Fruit fly (Drosophila melanogaster) whole organism, embryonic: ENCODE data around the gene CG17362.
A peak's percentile ranks its signal among the peaks of the same experiment; 100 is the strongest.

Source experiments
- Adf1 ChIP-seq: fragments of 200-800 bp; sonication (Bioruptor generic); IDR thresholded peaks from 2 replicates; pipeline ENCODE4 v1.3.6; 2022; ENCODE audit warnings: missing biosample characterization, missing genetic modification characterization
- CG1024 ChIP-seq: fragments of 200-800 bp; sonication (Bioruptor generic); IDR thresholded peaks from 2 replicates; pipeline ENCODE4 v1.3.6; 2022; ENCODE audit warnings: missing biosample characterization, missing genetic modification characterization
- CG11695 ChIP-seq: fragments of 200-800 bp; sonication (Bioruptor generic); IDR thresholded peaks from 3 replicates; pipeline ENCODE4 v1.3.6; 2022; ENCODE audit warnings: missing biosample characterization, missing genetic modification characterization
- CG11723 ChIP-seq: fragments of 200-800 bp; sonication (Bioruptor generic); optimal IDR thresholded peaks from 2 replicates; lab custom pipeline; 2017; ENCODE audit warnings: missing biosample characterization, mild to moderate bottlenecking, missing genetic modification characterization
- CG12071 ChIP-seq: fragments of 200-800 bp; sonication (Bioruptor generic); optimal IDR thresholded peaks from 3 replicates; lab custom pipeline; 2018; ENCODE audit warnings: missing biosample characterization, mild to moderate bottlenecking, missing genetic modification characterization
- CG1233 ChIP-seq: fragments of 200-800 bp; sonication (Bioruptor generic); optimal IDR thresholded peaks from 4 replicates; lab custom pipeline; 2018; ENCODE audit warnings: missing biosample characterization, mild to moderate bottlenecking, missing genetic modification characterization
- CG12391 ChIP-seq: fragments of 200-800 bp; sonication (Bioruptor generic); optimal IDR thresholded peaks from 3 replicates; lab custom pipeline; 2018; ENCODE audit warnings: missing biosample characterization, mild to moderate bottlenecking, missing genetic modification characterization, moderate library complexity
- CG12942 ChIP-seq: fragments of 200-800 bp; sonication (Bioruptor generic); optimal IDR thresholded peaks from 3 replicates; lab custom pipeline; 2016; ENCODE audit warnings: missing biosample characterization, missing genetic modification characterization
- CG14441 ChIP-seq: fragments of 200-800 bp; sonication (Bioruptor generic); IDR thresholded peaks from 2 replicates; pipeline ENCODE4 v1.3.6; 2022; ENCODE audit warnings: missing biosample characterization, missing genetic modification characterization
- CG14667 ChIP-seq: fragments of 200-800 bp; sonication (Bioruptor generic); IDR thresholded peaks from 2 replicates; pipeline ENCODE4 v1.3.6; 2022; ENCODE audit warnings: missing biosample characterization, missing genetic modification characterization
- CG15479 ChIP-seq: fragments of 200-800 bp; sonication (Bioruptor generic); optimal IDR thresholded peaks from 3 replicates; lab custom pipeline; 2019; ENCODE audit warnings: missing biosample characterization, mild to moderate bottlenecking, missing genetic modification characterization, moderate library complexity
- CG1602 ChIP-seq: fragments of 200-800 bp; sonication (Bioruptor generic); optimal IDR thresholded peaks from 3 replicates; lab custom pipeline; 2016; ENCODE audit warnings: missing biosample characterization, missing genetic modification characterization
- CG1647 ChIP-seq: fragments of 200-800 bp; sonication (Bioruptor generic); optimal IDR thresholded peaks from 3 replicates; lab custom pipeline; 2016; ENCODE audit warnings: missing biosample characterization, missing genetic modification characterization
- CG17829 ChIP-seq: fragments of 200-800 bp; optimal IDR thresholded peaks from 2 replicates; lab custom pipeline; 2019; ENCODE audit warnings: missing biosample characterization, mild to moderate bottlenecking, missing genetic modification characterization, moderate library complexity
- CG2875 ChIP-seq: fragments of 200-800 bp; sonication (Bioruptor generic); optimal IDR thresholded peaks from 2 replicates; lab custom pipeline; 2017; ENCODE audit warnings: missing biosample characterization, mild to moderate bottlenecking, missing genetic modification characterization, missing genetic modification reagents
- CG31388 ChIP-seq: fragments of 200-800 bp; sonication (Bioruptor generic); optimal IDR thresholded peaks from 2 replicates; lab custom pipeline; 2016; ENCODE audit warnings: missing biosample characterization, missing genetic modification characterization
- CG3281 ChIP-seq: fragments of 200-800 bp; sonication (Bioruptor generic); optimal IDR thresholded peaks from 3 replicates; lab custom pipeline; 2017; ENCODE audit warnings: missing biosample characterization, mild to moderate bottlenecking, missing genetic modification characterization
- CG4360 ChIP-seq: fragments of 200-800 bp; sonication (Bioruptor generic); IDR thresholded peaks from 2 replicates; pipeline ENCODE4 v1.3.6; 2022; ENCODE audit warnings: missing biosample characterization, missing genetic modification characterization
- CG4617 ChIP-seq: fragments of 200-800 bp; sonication (Bioruptor generic); optimal IDR thresholded peaks from 3 replicates; lab custom pipeline; 2016; ENCODE audit warnings: missing biosample characterization, missing genetic modification characterization, borderline replicate concordance
- CG4854 ChIP-seq: fragments of 200-800 bp; sonication (Bioruptor generic); optimal IDR thresholded peaks from 2 replicates; lab custom pipeline; 2016; ENCODE audit warnings: missing biosample characterization, missing genetic modification characterization, inconsistent platforms
- CG6689 ChIP-seq: fragments of 200-800 bp; sonication (Bioruptor generic); IDR thresholded peaks from 2 replicates; pipeline ENCODE4 v1.3.6; 2022; ENCODE audit warnings: missing biosample characterization, missing genetic modification characterization
- CG6791 ChIP-seq: fragments of 200-800 bp; sonication (Bioruptor generic); IDR thresholded peaks from 3 replicates; pipeline ENCODE4 v1.3.6; 2022; ENCODE audit warnings: missing biosample characterization, missing genetic modification characterization; ENCODE audit not compliant: partially characterized antibody
- CG8281 ChIP-seq: fragments of 200-800 bp; sonication (Bioruptor generic); optimal IDR thresholded peaks from 2 replicates; lab custom pipeline; 2018; ENCODE audit warnings: missing biosample characterization, mild to moderate bottlenecking, missing genetic modification characterization, moderate library complexity
- CG8290 ChIP-seq, 3 experiments: fragments of 200-800 bp; sonication (Bioruptor generic); optimal IDR thresholded peaks; 2 replicates each; lab custom pipeline; 2016 to 2019; ENCODE audit warnings: missing biosample characterization in 3 of 3, missing genetic modification characterization in 3 of 3, mild to moderate bottlenecking in 2 of 3, moderate library complexity in 1 of 3
- HLH54F ChIP-seq: fragments of 200-800 bp; sonication (Bioruptor generic); optimal IDR thresholded peaks from 3 replicates; lab custom pipeline; 2016; ENCODE audit warnings: missing biosample characterization, missing genetic modification characterization
- Mad ChIP-seq: fragments of 200-800 bp; sonication (Bioruptor generic); optimal IDR thresholded peaks from 2 replicates; lab custom pipeline; 2016; ENCODE audit warnings: missing biosample characterization, missing genetic modification characterization
- Oli ChIP-seq: fragments of 200-800 bp; sonication (Bioruptor generic); optimal IDR thresholded peaks from 2 replicates; lab custom pipeline; 2018; ENCODE audit warnings: missing biosample characterization, mild to moderate bottlenecking, missing genetic modification characterization, moderate library complexity
- Rx ChIP-seq: fragments of 200-800 bp; sonication (Bioruptor generic); IDR thresholded peaks from 2 replicates; pipeline ENCODE4 v1.3.6; 2022; ENCODE audit warnings: missing biosample characterization, missing genetic modification characterization
- Sox100B ChIP-seq: fragments of 200-800 bp; sonication (Bioruptor generic); optimal IDR thresholded peaks from 3 replicates; lab custom pipeline; 2018; ENCODE audit warnings: missing biosample characterization, mild to moderate bottlenecking, missing genetic modification characterization
- Ssrp ChIP-seq: fragments of 200-800 bp; sonication (Bioruptor generic); optimal IDR thresholded peaks from 2 replicates; lab custom pipeline; 2018; ENCODE audit warnings: missing biosample characterization, mild to moderate bottlenecking, missing genetic modification characterization, moderate library complexity
- Stat92E ChIP-seq, 3 experiments: fragments of >200 bp in 2 of 3; fragments of 200-800 bp in 1 of 3; sonication (Bioruptor generic) in 1 of 3; optimal IDR thresholded peaks; 2 replicates each; lab custom pipeline; 2017 to 2019; ENCODE audit warnings: missing biosample characterization in 3 of 3, missing genetic modification characterization in 3 of 3, mild to moderate bottlenecking in 1 of 3, moderate library complexity in 1 of 3
- Taf1 ChIP-seq: fragments of 200-800 bp; sonication (Bioruptor generic); IDR thresholded peaks from 2 replicates; pipeline ENCODE4 v1.3.6; 2022; ENCODE audit warnings: missing biosample characterization, missing genetic modification characterization
- ac ChIP-seq: fragments of 200-800 bp; sonication (Bioruptor generic); optimal IDR thresholded peaks from 3 replicates; lab custom pipeline; 2017; ENCODE audit warnings: missing biosample characterization, mild to moderate bottlenecking, missing genetic modification characterization
- bowl ChIP-seq: fragments of 200-800 bp; sonication (Bioruptor generic); IDR thresholded peaks from 2 replicates; pipeline ENCODE4 v1.3.6; 2022; ENCODE audit warnings: missing biosample characterization, missing genetic modification characterization
- bsh ChIP-seq, 2 experiments: fragments of 200-800 bp; sonication (Bioruptor generic); optimal IDR thresholded peaks; 2 replicates each; lab custom pipeline; 2017 to 2018; ENCODE audit warnings: mild to moderate bottlenecking in 2 of 2, missing biosample characterization in 2 of 2, missing genetic modification characterization in 2 of 2, moderate library complexity in 1 of 2
- cato ChIP-seq: fragments of 200-800 bp; sonication (Bioruptor generic); optimal IDR thresholded peaks from 2 replicates; lab custom pipeline; 2016; ENCODE audit warnings: missing biosample characterization, missing genetic modification characterization, borderline replicate concordance
- corto ChIP-seq: fragments of 200-800 bp; sonication (Bioruptor generic); optimal IDR thresholded peaks from 2 replicates; lab custom pipeline; 2016; ENCODE audit warnings: missing biosample characterization, mild to moderate bottlenecking, missing genetic modification characterization, moderate library complexity
- dmrt11E ChIP-seq: fragments of 200-800 bp; sonication (Bioruptor generic); optimal IDR thresholded peaks from 3 replicates; lab custom pipeline; 2018; ENCODE audit warnings: missing biosample characterization, mild to moderate bottlenecking, missing genetic modification characterization, moderate library complexity
- eyg ChIP-seq: fragments of 200-800 bp; sonication (Bioruptor generic); optimal IDR thresholded peaks from 3 replicates; lab custom pipeline; 2016; ENCODE audit warnings: missing biosample characterization, missing genetic modification characterization
- nerfin-1 ChIP-seq: fragments of 200-800 bp; sonication (Bioruptor generic); optimal IDR thresholded peaks from 3 replicates; lab custom pipeline; 2019; ENCODE audit warnings: missing biosample characterization, mild to moderate bottlenecking, missing genetic modification characterization, moderate library complexity
- onecut ChIP-seq: fragments of 200-800 bp; sonication (Bioruptor generic); IDR thresholded peaks from 2 replicates; pipeline ENCODE4 v1.3.6; 2022; ENCODE audit warnings: missing biosample characterization, missing genetic modification characterization
- org-1 ChIP-seq: fragments of 200-800 bp; sonication (Bioruptor generic); optimal IDR thresholded peaks from 2 replicates; lab custom pipeline; 2017; ENCODE audit warnings: missing biosample characterization, missing genetic modification characterization
- otp ChIP-seq: fragments of 200-800 bp; sonication (Bioruptor generic); IDR thresholded peaks from 3 replicates; pipeline ENCODE4, ENCODE4 v1.3.6; 2022; ENCODE audit warnings: missing biosample characterization, missing genetic modification characterization
- row ChIP-seq: fragments of 200-800 bp; sonication (Bioruptor generic); IDR thresholded peaks from 3 replicates; pipeline ENCODE4 v1.3.6; 2022; ENCODE audit warnings: missing biosample characterization, missing genetic modification characterization
- schlank ChIP-seq: fragments of 200-800 bp; sonication (Bioruptor generic); optimal IDR thresholded peaks from 2 replicates; lab custom pipeline; 2018; ENCODE audit warnings: missing biosample characterization, mild to moderate bottlenecking, missing genetic modification characterization
- scrt ChIP-seq: fragments of 200-800 bp; sonication (Bioruptor generic); optimal IDR thresholded peaks from 2 replicates; lab custom pipeline; 2018; ENCODE audit warnings: missing biosample characterization, mild to moderate bottlenecking, missing genetic modification characterization, moderate library complexity
- tna ChIP-seq: fragments of 200-800 bp; sonication (Bioruptor generic); IDR thresholded peaks from 2 replicates; pipeline ENCODE4 v1.3.6; 2022; ENCODE audit warnings: missing biosample characterization, missing genetic modification characterization; ENCODE audit not compliant: partially characterized antibody
- trem ChIP-seq: fragments of 200-800 bp; optimal IDR thresholded peaks from 3 replicates; lab custom pipeline; 2019; ENCODE audit warnings: missing biosample characterization, mild to moderate bottlenecking, missing genetic modification characterization, moderate library complexity
- ttk ChIP-seq: fragments of 200-800 bp; sonication (Bioruptor generic); IDR thresholded peaks from 2 replicates; pipeline ENCODE4 v2.1.2; 2022; ENCODE audit warnings: missing biosample characterization, missing genetic modification characterization
- vvl ChIP-seq: fragments of 200-800 bp; sonication (Bioruptor generic); IDR thresholded peaks from 2 replicates; pipeline ENCODE4 v1.3.6; 2022; ENCODE audit warnings: missing biosample characterization, missing genetic modification characterization

CG17362 gene

DNA sequence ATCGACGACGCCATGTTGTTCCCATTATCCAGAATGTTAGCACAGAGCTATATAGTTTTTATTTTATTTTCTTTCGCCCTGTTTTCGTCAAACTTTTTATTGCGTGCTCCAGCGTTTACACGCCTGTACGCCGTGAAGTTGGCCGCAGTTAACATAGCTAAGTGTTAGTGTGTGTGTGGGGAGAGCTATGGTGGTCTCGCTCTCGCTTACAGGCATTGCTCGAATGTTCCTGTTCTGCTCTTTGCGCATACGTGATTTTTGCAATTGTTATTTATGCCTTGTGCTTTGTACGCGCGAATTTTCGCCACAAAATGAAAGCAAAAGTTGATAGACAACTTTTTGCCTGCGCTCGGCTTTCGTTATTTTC lies 17.6 kb downstream of the CG17362 start (continued):
- no peak for TF ChIP-seq CG8290 (GFP tag; optimal IDR thresholded peaks at IDR 0.05; lab: Kevin White, UChicago)
- TF ChIP-seq CG8290 (tag; optimal IDR thresholded peaks at IDR 0.05; lab: Kevin White, UChicago), result peak; percentile 62 to 69
- peak; percentile 9 for TF ChIP-seq CG17829 (tag; lab: Kevin White, UChicago)
- peak; percentile 50; the same call in 1 of the 2 replicates for TF ChIP-seq CG14441 (GFP tag; lab: Robert Waterston, UW)
- TF ChIP-seq dmrt11E (tag; lab: Kevin White, UChicago), result no peak
- peak; percentile 37; the same call in 1 of the 2 replicates for TF ChIP-seq vvl (GFP tag; lab: Robert Waterston, UW)
- no peak for TF ChIP-seq tna (GFP tag; lab: Robert Waterston, UW)
- peak; percentile 44; the same call in 1 of the 2 replicates for TF ChIP-seq Adf1 (GFP tag; lab: Robert Waterston, UW)
- TF ChIP-seq otp, result peak; percentile 60; the same call in 1 of the 3 replicates
- TF ChIP-seq CG11723 (GFP tag; lab: Kevin White, UChicago), result no peak
- TF ChIP-seq CG15479, result peak; percentile 63
- peak; percentile 56 for TF ChIP-seq CG4617 (GFP tag; lab: Kevin White, UChicago)
- no peak for TF ChIP-seq Oli (tag; lab: Kevin White, UChicago)
- TF ChIP-seq CG4360 (GFP tag; lab: Robert Waterston, UW), result 0 out of 2 replicates have a peak, but pooled peaks have one; percentile 58
- TF ChIP-seq CG1024 (GFP tag; lab: Robert Waterston, UW), result peak; percentile 51
- TF ChIP-seq CG11695, result no peak
- TF ChIP-seq CG1233 (GFP tag; lab: Kevin White, UChicago), result peak; percentile 41
- peak; percentile 52 for TF ChIP-seq scrt (GFP tag; lab: Kevin White, UChicago)
- peak; percentile 21 for TF ChIP-seq trem (tag; lab: Kevin White, UChicago)
- TF ChIP-seq ttk (GFP tag; lab: Robert Waterston, UW), result no peak
- TF ChIP-seq CG4854 (GFP tag; lab: Kevin White, UChicago), result no peak
- no peak for TF ChIP-seq CG2875
- TF ChIP-seq nerfin-1 (tag; lab: Kevin White, UChicago), result peak; percentile 64
- TF ChIP-seq Mad (GFP tag; lab: Kevin White, UChicago), result no peak
- TF ChIP-seq Rx, result no peak
- no peak for TF ChIP-seq CG12391 (tag; lab: Kevin White, UChicago)
- no peak for TF ChIP-seq org-1
- no peak for TF ChIP-seq CG1647 (GFP tag; lab: Kevin White, UChicago)
- TF ChIP-seq CG31388 (GFP tag; lab: Kevin White, UChicago), result no peak
- no peak for TF ChIP-seq Stat92E (GFP tag; optimal IDR thresholded peaks at IDR 0.05; lab: Kevin White, UChicago)
- no peak for TF ChIP-seq bowl (GFP tag; lab: Robert Waterston, UW)
- no peak for TF ChIP-seq schlank (tag; lab: Kevin White, UChicago)
- TF ChIP-seq CG12942, result no peak
- TF ChIP-seq Ssrp (tag; lab: Kevin White, UChicago), result no peak
- TF ChIP-seq ac (GFP tag; lab: Kevin White, UChicago), result no peak
- no peak for TF ChIP-seq bsh (GFP tag; optimal IDR thresholded peaks at IDR 0.05; lab: Kevin White, UChicago)
- no peak for TF ChIP-seq CG14667 (GFP tag; lab: Robert Waterston, UW)
- TF ChIP-seq CG6689, result no peak
- no peak for TF ChIP-seq CG3281
- peak; percentile 34 for TF ChIP-seq CG12071 (GFP tag; lab: Kevin White, UChicago)
- no peak for TF ChIP-seq corto (GFP tag; lab: Kevin White, UChicago)
- no peak for TF ChIP-seq HLH54F
- no peak for TF ChIP-seq Sox100B
- 0 out of 3 replicates have a peak, but pooled peaks have one; percentile 16 for TF ChIP-seq CG6791 (GFP tag; lab: Robert Waterston, UW)
- TF ChIP-seq CG1602 (GFP tag; lab: Kevin White, UChicago), result no peak
- TF ChIP-seq cato (GFP tag; lab: Kevin White, UChicago), result no peak
- no peak for TF ChIP-seq CG8281 (tag; lab: Kevin White, UChicago)
- no peak; the same call in 2 of the 3 replicates for TF ChIP-seq row
- TF ChIP-seq onecut (GFP tag; lab: Robert Waterston, UW), result peak; percentile 22; the same call in 1 of the 2 replicates
- TF ChIP-seq Taf1, result no peak
- TF ChIP-seq eyg, result no peak
